Worm (Caenorhabditis elegans): Measurements from ENCODE around the gene C23G10.7.

The C23G10.7 gene

DNA sequence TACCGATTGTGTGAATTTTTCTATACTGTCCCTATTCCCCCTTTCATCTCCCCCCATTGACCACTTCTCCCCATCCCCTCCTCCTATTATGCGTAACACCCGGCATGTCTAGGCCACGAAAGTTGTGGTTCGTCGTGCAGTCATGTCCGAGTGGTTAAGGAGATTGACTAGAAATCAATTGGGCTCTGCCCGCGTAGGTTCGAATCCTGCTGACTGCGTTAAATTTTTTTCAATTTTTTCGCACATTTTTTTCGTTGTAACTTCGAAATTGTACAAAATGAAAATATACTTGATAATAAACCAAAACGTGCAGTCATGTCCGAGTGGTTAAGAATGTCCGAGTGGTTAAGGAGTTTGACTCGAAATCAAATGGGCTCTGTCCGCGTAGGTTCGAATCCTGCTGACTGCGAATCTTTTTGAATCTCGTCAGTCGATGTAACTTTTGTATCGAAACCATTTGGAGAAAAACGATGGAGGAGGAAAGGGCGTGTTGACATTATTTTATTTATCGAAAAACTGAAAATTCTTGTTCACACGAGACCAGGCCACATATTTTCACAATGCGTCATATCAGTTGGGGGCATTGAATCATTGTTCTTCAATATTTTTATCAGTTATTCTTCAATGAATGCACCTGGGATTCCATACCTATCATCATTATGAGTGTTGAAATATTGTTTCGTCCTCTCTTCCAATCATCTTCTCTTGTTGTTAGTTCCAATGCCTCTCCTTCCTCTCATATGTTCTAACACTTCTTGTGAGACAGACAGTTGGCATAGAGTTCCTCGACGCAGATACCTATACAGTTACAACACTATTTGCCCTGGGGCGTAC lies 39.4 kb downstream of the C23G10.7 start, which contains the start of gene nfm-1 (continued):
- TF ChIP-seq hlh-1 (tag; optimal IDR thresholded peaks at IDR 0.05) = peak; percentile 89

DNA sequence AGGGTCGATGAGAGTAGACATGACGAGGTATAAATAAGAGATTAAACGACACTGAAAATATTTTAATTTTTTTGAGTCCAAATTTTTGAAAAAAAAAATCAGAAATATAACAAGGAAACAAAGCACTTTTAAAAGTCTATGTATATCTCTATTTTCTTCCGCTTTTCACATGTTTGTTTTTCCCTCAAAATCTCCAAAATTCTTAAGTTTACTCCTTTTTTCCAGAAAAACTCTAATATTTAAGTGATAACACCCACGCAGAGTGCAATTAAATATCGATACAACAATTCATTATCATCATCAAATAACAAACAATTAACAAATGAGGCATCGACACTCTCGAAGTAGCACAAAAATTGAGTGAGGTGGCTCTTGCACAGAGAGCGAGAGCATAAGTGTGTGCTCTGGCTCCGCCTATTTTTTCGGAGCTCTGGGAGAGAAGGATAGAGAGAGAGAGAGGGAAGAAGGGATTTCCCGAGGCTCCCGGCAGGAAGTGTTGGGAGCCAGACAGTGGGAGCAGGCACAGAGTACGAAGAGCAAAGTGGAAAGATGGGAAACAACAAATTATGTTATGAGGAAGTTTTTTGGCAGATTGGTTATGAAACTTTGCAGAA lies 40.4 kb downstream of the C23G10.7 start, which contains the start of gene anmt-2:
anmt-2 (minus strand) TSS at position 51 of the 614 bp plus-strand sequence.
- no peak for TF ChIP-seq ztf-11 (tag; optimal IDR thresholded peaks at IDR 0.05)
- TF ChIP-seq sem-2 (GFP tag; optimal IDR thresholded peaks at IDR 0.05) = no peak
- TF ChIP-seq mls-2 (tag; optimal IDR thresholded peaks at IDR 0.05) = no peak
- TF ChIP-seq nhr-2 (tag; optimal IDR thresholded peaks at IDR 0.05) = no peak
- no peak for TF ChIP-seq snpc-4 (tag; optimal IDR thresholded peaks at IDR 0.05)
- TF ChIP-seq unc-39 (tag; optimal IDR thresholded peaks at IDR 0.05) = no peak
- peak; percentile 27 for TF ChIP-seq hlh-1 (tag; optimal IDR thresholded peaks at IDR 0.05)
- TF ChIP-seq ceh-43 (GFP tag; optimal IDR thresholded peaks at IDR 0.05) = no peak

DNA sequence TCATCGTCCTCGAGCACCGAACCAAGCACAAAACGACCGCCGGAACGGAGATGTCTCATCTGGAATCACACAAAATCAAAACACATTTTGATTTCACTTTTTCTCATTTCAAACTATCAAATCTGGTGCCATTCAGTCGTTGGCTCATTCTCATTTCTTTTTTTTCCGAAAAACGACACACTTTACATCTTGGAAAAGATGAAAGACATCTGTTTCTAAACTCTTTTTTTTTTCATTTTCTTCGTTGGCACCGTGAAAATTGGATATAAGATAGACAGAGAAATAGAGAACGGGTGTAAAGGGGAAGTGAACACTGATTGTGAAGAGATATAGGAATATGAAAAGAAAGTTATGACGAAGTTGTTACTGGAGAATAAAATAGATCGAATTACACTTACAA lies 42.4 kb downstream of the C23G10.7 start:
- TF ChIP-seq tbx-8 (GFP tag; optimal IDR thresholded peaks at IDR 0.05) (no peak), unc-120 (tag; optimal IDR thresholded peaks at IDR 0.05; ENCODE audit: poor library complexity, severe bottlenecking) (no peak), mls-2 (tag; optimal IDR thresholded peaks at IDR 0.05) (no peak), cnd-1 (tag; optimal IDR thresholded peaks at IDR 0.05) (no peak), drap-1 (GFP tag; optimal IDR thresholded peaks at IDR 0.05) (no peak), pha-4 (tag; optimal IDR thresholded peaks at IDR 0.05) (no peak), ces-1 (GFP tag; optimal IDR thresholded peaks at IDR 0.05) (no peak), lsy-2 (tag; optimal IDR thresholded peaks at IDR 0.05) (no peak), ceh-83 (GFP tag; optimal IDR thresholded peaks at IDR 0.05) (no peak), flh-1 (GFP tag; optimal IDR thresholded peaks at IDR 0.05) (no peak), mep-1 (tag; optimal IDR thresholded peaks at IDR 0.05) (no peak), blmp-1 (tag; optimal IDR thresholded peaks at IDR 0.05) (no peak), ham-2 (GFP tag; optimal IDR thresholded peaks at IDR 0.05) (no peak), sptf-1 (tag; optimal IDR thresholded peaks at IDR 0.05) (no peak)

DNA sequence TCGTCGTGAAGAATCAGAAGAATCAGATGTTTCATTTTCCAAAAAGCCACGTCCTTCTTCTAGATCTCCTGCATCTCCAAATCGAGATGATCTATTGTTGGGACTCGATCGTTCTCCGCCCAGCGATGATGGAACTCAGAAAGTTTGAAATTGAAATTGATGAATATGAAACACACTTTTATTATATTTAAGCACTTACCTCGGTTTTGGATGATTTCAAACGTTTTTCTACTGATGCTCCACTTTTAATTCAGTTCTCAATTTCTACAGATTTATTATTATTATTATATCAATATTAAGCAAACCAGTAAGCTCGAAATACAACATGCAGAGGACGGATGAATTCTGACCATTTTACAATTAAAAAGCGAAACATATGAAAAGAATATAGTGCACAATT lies 43.6 kb downstream of the C23G10.7 start:
- TF ChIP-seq ces-1 (GFP tag; optimal IDR thresholded peaks at IDR 0.05) = no peak
- no peak for TF ChIP-seq elt-1 (tag; optimal IDR thresholded peaks at IDR 0.05; ENCODE audit: borderline replicate concordance, insufficient read depth)
- TF ChIP-seq nhr-76 (tag; optimal IDR thresholded peaks at IDR 0.05) = no peak
- TF ChIP-seq nhr-28 (tag; optimal IDR thresholded peaks at IDR 0.05) = no peak
- TF ChIP-seq zip-8 (tag; optimal IDR thresholded peaks at IDR 0.05) = no peak
- no peak for TF ChIP-seq ceh-39 (tag; optimal IDR thresholded peaks at IDR 0.05)
- TF ChIP-seq blmp-1 (tag; optimal IDR thresholded peaks at IDR 0.05) = no peak
- no peak for TF ChIP-seq unc-62 (GFP tag; optimal IDR thresholded peaks at IDR 0.05)
- no peak for TF ChIP-seq sem-2 (GFP tag; optimal IDR thresholded peaks at IDR 0.05)

DNA sequence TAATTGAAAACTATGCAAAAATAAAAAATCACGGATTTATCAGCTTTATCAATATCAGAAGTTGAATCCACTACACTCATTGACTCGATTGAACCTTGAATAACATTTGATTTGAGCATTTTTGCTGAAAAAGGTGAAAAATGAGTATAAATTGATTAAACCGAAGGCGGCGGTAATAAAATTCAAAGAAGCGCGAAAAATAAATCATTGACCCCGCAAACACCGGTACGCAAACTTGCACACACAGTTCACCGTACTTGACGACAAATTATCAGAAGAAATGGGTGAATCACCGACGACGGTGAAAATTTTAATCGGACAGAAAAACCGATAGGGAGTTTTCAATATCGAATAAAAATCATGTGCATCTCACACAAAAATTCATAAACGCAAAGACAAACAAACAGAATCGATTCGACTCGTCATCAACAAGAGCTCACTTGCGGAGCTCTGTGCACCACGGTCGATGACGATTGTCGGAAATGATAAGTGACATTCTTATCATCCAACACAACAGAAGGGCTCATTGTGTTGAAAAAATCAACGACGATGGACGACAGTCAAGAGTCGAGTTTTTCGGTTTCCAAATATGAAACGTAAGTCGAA lies 48.6 kb downstream of the C23G10.7 start, which contains the start of the genes wht-7 and Y42G9A.1:
wht-7 (minus strand) TSS at position 131 of the 606 bp plus-strand sequence.
Y42G9A.1 (plus strand) TSS at position 495 of the 606 bp plus-strand sequence.
- no peak for TF ChIP-seq nhr-237 (tag; optimal IDR thresholded peaks at IDR 0.05)
- TF ChIP-seq unc-39 (tag; optimal IDR thresholded peaks at IDR 0.05) = no peak
- TF ChIP-seq mep-1 (tag; optimal IDR thresholded peaks at IDR 0.05) = no peak

DNA sequence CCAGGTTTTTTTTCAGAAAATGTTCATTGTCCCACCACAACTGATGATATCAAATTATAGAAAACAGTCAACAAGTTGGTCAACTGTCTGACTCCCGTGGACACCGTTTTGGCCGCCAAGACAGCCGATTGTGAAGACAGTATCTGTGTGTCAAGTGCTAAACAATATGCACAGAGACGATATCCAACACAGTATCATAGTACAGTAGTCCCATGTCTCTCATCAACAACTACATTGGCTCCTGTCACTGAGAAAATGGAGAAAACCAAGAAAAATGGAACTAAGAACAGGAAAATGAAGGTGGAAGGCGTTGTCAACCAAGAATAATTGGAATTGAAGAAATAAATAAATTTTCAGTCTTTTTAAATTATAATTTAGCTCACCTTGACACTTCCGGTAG lies 49.5 kb downstream of the C23G10.7 start:
- no peak for TF ChIP-seq nhr-28 (tag; optimal IDR thresholded peaks at IDR 0.05)
- TF ChIP-seq ztf-11 (tag; optimal IDR thresholded peaks at IDR 0.05) = no peak
- TF ChIP-seq cnd-1 (tag; optimal IDR thresholded peaks at IDR 0.05) = no peak
- TF ChIP-seq pha-4 (tag; optimal IDR thresholded peaks at IDR 0.05) = no peak
- no peak for TF ChIP-seq ceh-39 (tag; optimal IDR thresholded peaks at IDR 0.05)
- TF ChIP-seq M03D4.4 (tag; optimal IDR thresholded peaks at IDR 0.05) = no peak
- TF ChIP-seq ces-1 (GFP tag; optimal IDR thresholded peaks at IDR 0.05) = no peak
- no peak for TF ChIP-seq nhr-76 (tag; optimal IDR thresholded peaks at IDR 0.05)
- TF ChIP-seq lsy-2 (tag; optimal IDR thresholded peaks at IDR 0.05) = no peak
- TF ChIP-seq elt-1 (tag; optimal IDR thresholded peaks at IDR 0.05; ENCODE audit: borderline replicate concordance, insufficient read depth) = no peak
- TF ChIP-seq sptf-1 (tag; optimal IDR thresholded peaks at IDR 0.05) = no peak
- no peak for TF ChIP-seq bed-3 (GFP tag; optimal IDR thresholded peaks at IDR 0.05)
- no peak for TF ChIP-seq unc-39 (tag; optimal IDR thresholded peaks at IDR 0.05)
- no peak for TF ChIP-seq ceh-83 (GFP tag; optimal IDR thresholded peaks at IDR 0.05)
- no peak for TF ChIP-seq ceh-43 (GFP tag; optimal IDR thresholded peaks at IDR 0.05)
- no peak for TF ChIP-seq nhr-2 (tag; optimal IDR thresholded peaks at IDR 0.05)
